Fruit fly (Drosophila melanogaster) whole organism, embryonic: Measurements from ENCODE around the gene CG33269.

Experiments used
- Adf1 ChIP-seq: fragments of 200-800 bp; sonication (Bioruptor generic); IDR thresholded peaks from 2 replicates; pipeline ENCODE4 v1.3.6; 2022; ENCODE audit warnings: missing biosample characterization, missing genetic modification characterization
- Atf-2 ChIP-seq: fragments of 200-800 bp; sonication (Bioruptor generic); optimal IDR thresholded peaks from 2 replicates; lab custom pipeline; 2016; ENCODE audit warnings: missing biosample characterization, missing genetic modification characterization
- CG11093 ChIP-seq: fragments of 200-800 bp; sonication (Bioruptor generic); IDR thresholded peaks from 3 replicates; pipeline ENCODE4 v1.3.6; 2022; ENCODE audit warnings: missing biosample characterization, missing genetic modification characterization
- CG11504 ChIP-seq: fragments of 200-800 bp; sonication (Bioruptor generic); optimal IDR thresholded peaks from 3 replicates; lab custom pipeline; 2019; ENCODE audit warnings: missing biosample characterization, mild to moderate bottlenecking, missing genetic modification characterization, moderate library complexity
- CG12219 ChIP-seq: fragments of 200-800 bp; sonication (Bioruptor generic); optimal IDR thresholded peaks from 3 replicates; lab custom pipeline; 2018; ENCODE audit warnings: missing biosample characterization, mild to moderate bottlenecking, missing genetic modification characterization
- CG13424 ChIP-seq: fragments of 200-800 bp; sonication (Bioruptor generic); optimal IDR thresholded peaks from 2 replicates; lab custom pipeline; 2019; ENCODE audit warnings: missing biosample characterization, mild to moderate bottlenecking, missing genetic modification characterization, moderate library complexity
- CG13775 ChIP-seq: fragments of 200-800 bp; sonication (Bioruptor generic); optimal IDR thresholded peaks from 3 replicates; lab custom pipeline; 2017; ENCODE audit warnings: missing biosample characterization, mild to moderate bottlenecking, missing genetic modification characterization
- CG15011 ChIP-seq: fragments of 200-800 bp; sonication (Bioruptor generic); optimal IDR thresholded peaks from 3 replicates; lab custom pipeline; 2018; ENCODE audit warnings: missing biosample characterization, mild to moderate bottlenecking, missing genetic modification characterization
- CG15269 ChIP-seq: fragments of 200-800 bp; sonication (Bioruptor generic); optimal IDR thresholded peaks from 2 replicates; lab custom pipeline; 2018; ENCODE audit warnings: missing biosample characterization, mild to moderate bottlenecking, missing genetic modification characterization, moderate library complexity
- CG1602 ChIP-seq: fragments of 200-800 bp; sonication (Bioruptor generic); optimal IDR thresholded peaks from 3 replicates; lab custom pipeline; 2016; ENCODE audit warnings: missing biosample characterization, missing genetic modification characterization
- CG17385 ChIP-seq: fragments of 200-800 bp; sonication (Bioruptor generic); optimal IDR thresholded peaks from 3 replicates; lab custom pipeline; 2018; ENCODE audit warnings: missing biosample characterization, mild to moderate bottlenecking, missing genetic modification characterization
- CG18619 ChIP-seq: fragments of 200-800 bp; sonication (Bioruptor generic); optimal IDR thresholded peaks from 3 replicates; lab custom pipeline; 2017; ENCODE audit warnings: missing biosample characterization, mild to moderate bottlenecking, missing genetic modification characterization
- CG2120 ChIP-seq: fragments of 200-800 bp; sonication (Bioruptor generic); optimal IDR thresholded peaks from 3 replicates; lab custom pipeline; 2016; ENCODE audit warnings: missing biosample characterization, missing genetic modification characterization
- CG3407 ChIP-seq: fragments of 200-800 bp; sonication (Bioruptor generic); optimal IDR thresholded peaks from 2 replicates; lab custom pipeline; 2018; ENCODE audit warnings: missing biosample characterization, mild to moderate bottlenecking, missing genetic modification characterization
- CG34376 ChIP-seq: fragments of 200-800 bp; sonication (Bioruptor generic); optimal IDR thresholded peaks from 2 replicates; lab custom pipeline; 2018; ENCODE audit warnings: missing biosample characterization, mild to moderate bottlenecking, missing genetic modification characterization
- CG3838 ChIP-seq: fragments of 200-800 bp; sonication (Bioruptor generic); optimal IDR thresholded peaks from 3 replicates; lab custom pipeline; 2016; ENCODE audit warnings: missing biosample characterization, missing genetic modification characterization
- CG3847 ChIP-seq: fragments of 200-800 bp; sonication (Bioruptor generic); IDR thresholded peaks from 2 replicates; pipeline ENCODE4 v1.3.6; 2022; ENCODE audit warnings: missing biosample characterization, missing genetic modification characterization
- CG3995 ChIP-seq: fragments of 200-800 bp; sonication (Bioruptor generic); optimal IDR thresholded peaks from 3 replicates; lab custom pipeline; 2016; ENCODE audit warnings: missing biosample characterization, missing genetic modification characterization
- CG4854 ChIP-seq: fragments of 200-800 bp; sonication (Bioruptor generic); optimal IDR thresholded peaks from 2 replicates; lab custom pipeline; 2016; ENCODE audit warnings: missing biosample characterization, missing genetic modification characterization, inconsistent platforms
- CG7357 ChIP-seq: fragments of 200-800 bp; sonication (Bioruptor generic); IDR thresholded peaks from 3 replicates; pipeline ENCODE4 v1.3.6; 2022; ENCODE audit warnings: missing biosample characterization, missing genetic modification characterization
- CG7786 ChIP-seq: fragments of 200-800 bp; sonication (Bioruptor generic); optimal IDR thresholded peaks from 2 replicates; lab custom pipeline; 2016; ENCODE audit warnings: missing biosample characterization, missing genetic modification characterization
- CG8388 ChIP-seq: fragments of 200-800 bp; sonication (Bioruptor generic); optimal IDR thresholded peaks from 2 replicates; lab custom pipeline; 2019; ENCODE audit warnings: missing biosample characterization, mild to moderate bottlenecking, missing genetic modification characterization, moderate library complexity
- CG9727 ChIP-seq: fragments of 200-800 bp; sonication (Bioruptor generic); optimal IDR thresholded peaks from 3 replicates; lab custom pipeline; 2017; ENCODE audit warnings: missing biosample characterization, mild to moderate bottlenecking, missing genetic modification characterization
- CoRest ChIP-seq: fragments of 200-800 bp; sonication (Bioruptor generic); optimal IDR thresholded peaks from 3 replicates; lab custom pipeline; 2018; ENCODE audit warnings: missing biosample characterization, mild to moderate bottlenecking, missing genetic modification characterization, moderate library complexity
- Dad ChIP-seq: fragments of 200-800 bp; sonication (Bioruptor generic); optimal IDR thresholded peaks from 3 replicates; lab custom pipeline; 2016; ENCODE audit warnings: missing biosample characterization, missing genetic modification characterization
- Dek ChIP-seq: fragments of 200-800 bp; sonication (Bioruptor generic); optimal IDR thresholded peaks from 3 replicates; lab custom pipeline; 2019; ENCODE audit warnings: missing biosample characterization, mild to moderate bottlenecking, missing genetic modification characterization, moderate library complexity
- Dll ChIP-seq: fragments of 200-800 bp; sonication (Bioruptor generic); IDR thresholded peaks from 4 replicates; pipeline ENCODE4 v1.3.6; 2022; ENCODE audit warnings: missing biosample characterization, missing genetic modification characterization; ENCODE audit not compliant: partially characterized antibody
- Fer1 ChIP-seq: fragments of 200-800 bp; sonication (Bioruptor generic); optimal IDR thresholded peaks from 2 replicates; lab custom pipeline; 2017; ENCODE audit warnings: missing biosample characterization, mild to moderate bottlenecking, missing genetic modification characterization
- HLHmδ ChIP-seq: fragments of 200-800 bp; sonication (Bioruptor generic); optimal IDR thresholded peaks from 2 replicates; lab custom pipeline; 2018; ENCODE audit warnings: missing biosample characterization, mild to moderate bottlenecking, missing genetic modification characterization, moderate library complexity
- HmgD ChIP-seq: fragments of 200-800 bp; sonication (Bioruptor generic); optimal IDR thresholded peaks from 3 replicates; lab custom pipeline; 2016; ENCODE audit warnings: missing biosample characterization, missing genetic modification characterization
- Lim3 ChIP-seq: fragments of 200-800 bp; sonication (Bioruptor generic); IDR thresholded peaks from 2 replicates; pipeline ENCODE4 v1.3.6; 2022; ENCODE audit warnings: missing biosample characterization, missing genetic modification characterization
- MESR4 ChIP-seq: fragments of 200-800 bp; sonication (Bioruptor generic); optimal IDR thresholded peaks from 2 replicates; lab custom pipeline; 2018; ENCODE audit warnings: missing biosample characterization, mild to moderate bottlenecking, missing genetic modification characterization, moderate library complexity
- Med ChIP-seq: fragments of 200-800 bp; sonication (Bioruptor generic); peaks from one replicate; lab custom pipeline; 2016; ENCODE audit warnings: missing biosample characterization, missing genetic modification characterization, mild to moderate bottlenecking, inconsistent platforms, moderate library complexity
- NC2α ChIP-seq: fragments of 200-800 bp; sonication (Bioruptor generic); optimal IDR thresholded peaks from 2 replicates; lab custom pipeline; 2016; ENCODE audit warnings: missing biosample characterization, missing genetic modification characterization
- Rfx ChIP-seq: fragments of 200-800 bp; sonication (Bioruptor generic); IDR thresholded peaks from 2 replicates; pipeline ENCODE4 v1.3.6; 2022; ENCODE audit warnings: missing biosample characterization, missing genetic modification characterization
- Sox100B ChIP-seq: fragments of 200-800 bp; sonication (Bioruptor generic); optimal IDR thresholded peaks from 3 replicates; lab custom pipeline; 2018; ENCODE audit warnings: missing biosample characterization, mild to moderate bottlenecking, missing genetic modification characterization
- crp ChIP-seq, 2 experiments: fragments of 200-800 bp; sonication (Bioruptor generic); optimal IDR thresholded peaks; 2 replicates in 1 of 2; 3 replicates in 1 of 2; lab custom pipeline; 2017; ENCODE audit warnings: missing biosample characterization in 2 of 2, missing genetic modification characterization in 2 of 2, mild to moderate bottlenecking in 1 of 2, moderate library complexity in 1 of 2
- dati ChIP-seq: fragments of 200-800 bp; sonication (Bioruptor generic); IDR thresholded peaks from 2 replicates; pipeline ENCODE4 v1.3.6; 2022; ENCODE audit warnings: missing biosample characterization, missing genetic modification characterization
- dpn ChIP-seq, 2 experiments: fragments of 200-800 bp; sonication (Bioruptor generic); optimal IDR thresholded peaks; 3 replicates each; lab custom pipeline; 2016; ENCODE audit warnings: missing biosample characterization in 2 of 2, missing genetic modification characterization in 2 of 2
- dysf ChIP-seq: fragments of 200-800 bp; sonication (Bioruptor generic); IDR thresholded peaks from 3 replicates; pipeline ENCODE4 v1.3.6; 2022; ENCODE audit warnings: missing biosample characterization, missing genetic modification characterization
- gem ChIP-seq: fragments of 200-800 bp; sonication (Bioruptor generic); optimal IDR thresholded peaks from 2 replicates; lab custom pipeline; 2019; ENCODE audit warnings: missing biosample characterization, mild to moderate bottlenecking, missing genetic modification characterization, moderate library complexity
- ham ChIP-seq: fragments of 200-800 bp; sonication (Bioruptor generic); IDR thresholded peaks from 2 replicates; pipeline ENCODE4 v1.3.6; 2022; ENCODE audit warnings: missing biosample characterization, missing genetic modification characterization
- kay ChIP-seq: fragments of 200-800 bp; sonication (Bioruptor generic); optimal IDR thresholded peaks from 2 replicates; lab custom pipeline; 2016; ENCODE audit warnings: missing biosample characterization, missing genetic modification characterization
- lmd ChIP-seq: fragments of 200-800 bp; sonication (Bioruptor generic); IDR thresholded peaks from 2 replicates; pipeline ENCODE4 v1.3.6; 2022; ENCODE audit warnings: missing biosample characterization, missing genetic modification characterization
- mirr ChIP-seq: fragments of 200-800 bp; sonication (Bioruptor generic); optimal IDR thresholded peaks from 3 replicates; lab custom pipeline; 2018; ENCODE audit warnings: missing biosample characterization, mild to moderate bottlenecking, missing genetic modification characterization
- pan ChIP-seq, 4 experiments: fragments of >200 bp in 3 of 4; fragments of 200-800 bp in 1 of 4; sonication (Bioruptor generic) in 1 of 4; optimal IDR thresholded peaks in 3 of 4; IDR thresholded peaks in 1 of 4; 2 replicates each; pipeline versions ENCODE4 v1.3.6 to Lab custom; 2017 to 2022; ENCODE audit warnings: missing biosample characterization in 2 of 4, missing genetic modification characterization in 2 of 4, mixed read lengths in 1 of 4
- prd ChIP-seq, 3 experiments: fragments of >200 bp in 2 of 3; fragments of 200-800 bp in 1 of 3; sonication (Bioruptor generic) in 1 of 3; optimal IDR thresholded peaks in 2 of 3; IDR thresholded peaks in 1 of 3; 2 replicates in 2 of 3; 3 replicates in 1 of 3; pipeline versions ENCODE4 v1.3.6 to Lab custom; 2017 to 2022; ENCODE audit warnings: missing biosample characterization in 1 of 3, missing genetic modification characterization in 1 of 3
- pros ChIP-seq: fragments of 200-800 bp; sonication (Bioruptor generic); optimal IDR thresholded peaks from 3 replicates; lab custom pipeline; 2019; ENCODE audit warnings: missing biosample characterization, mild to moderate bottlenecking, missing genetic modification characterization, moderate library complexity
- sim ChIP-seq: fragments of 200-800 bp; sonication (Bioruptor generic); IDR thresholded peaks from 2 replicates; pipeline ENCODE4 v1.3.6; 2022; ENCODE audit warnings: missing biosample characterization, missing genetic modification characterization
- sob ChIP-seq: fragments of 200-800 bp; sonication (Bioruptor generic); IDR thresholded peaks from 2 replicates; pipeline ENCODE4 v1.3.6; 2022; ENCODE audit warnings: missing biosample characterization, missing genetic modification characterization

The CG33269 gene

dm6 chr3L:11556637-11557036 lies 25.4 kb downstream of the CG33269 start (continued):
- TF ChIP-seq HLHmδ (GFP tag; lab: Kevin White, UChicago) (no peak), CG3995 (GFP tag; lab: Kevin White, UChicago) (no peak), mirr (GFP tag; lab: Kevin White, UChicago) (no peak), ham (GFP tag; lab: Robert Waterston, UW) (no peak), MESR4 (no peak), gem (tag; lab: Kevin White, UChicago) (peak; percentile 67), NC2α (GFP tag; lab: Kevin White, UChicago) (no peak), CG4854 (no peak), prd (optimal IDR thresholded peaks at IDR 0.05; lab: Kevin White, UChicago) (no peak), prd (GFP tag; IDR thresholded peaks at IDR 0.05; lab: Robert Waterston, UW) (no peak), CG15011 (GFP tag; lab: Kevin White, UChicago) (peak; percentile 41), CG7786 (GFP tag; lab: Kevin White, UChicago) (no peak), CG1602 (no peak), sob (no peak), CG11093 (GFP tag; lab: Robert Waterston, UW) (no peak), kay (GFP tag; lab: Kevin White, UChicago) (no peak), CG34376 (GFP tag; lab: Kevin White, UChicago) (no peak), CG18619 (GFP tag; lab: Kevin White, UChicago) (peak; percentile 44), Rfx (GFP tag; lab: Robert Waterston, UW) (peak; percentile 38; the same call in 1 of the 2 replicates), dysf (GFP tag; lab: Robert Waterston, UW) (no peak; the same call in 2 of the 3 replicates), pan (optimal IDR thresholded peaks at IDR 0.05; lab: Kevin White, UChicago) (no peak), pan (GFP tag; optimal IDR thresholded peaks at IDR 0.05 in 1 of 2, IDR thresholded peaks at IDR 0.05 in 1 of 2) (peak in 1 of 2 experiments; percentile 20), CG2120 (peak; percentile 47), CG17385 (peak; percentile 19), dpn (GFP tag; optimal IDR thresholded peaks at IDR 0.05; lab: Kevin White, UChicago) (peak in 1 of 2 experiments; percentile 24), Fer1 (GFP tag; lab: Kevin White, UChicago) (peak; percentile 11), CG11504 (tag; lab: Kevin White, UChicago) (peak; percentile 15), CoRest (tag; lab: Kevin White, UChicago) (peak; percentile 37), Lim3 (no peak), Dek (peak; percentile 51), CG13424 (no peak), CG3407 (GFP tag; lab: Kevin White, UChicago) (no peak), CG12219 (GFP tag; lab: Kevin White, UChicago) (no peak), Adf1 (no peak), CG15269 (tag; lab: Kevin White, UChicago) (peak; percentile 8), Dad (GFP tag; lab: Kevin White, UChicago) (no peak), Dll (GFP tag; lab: Robert Waterston, UW) (no peak), pros (GFP tag; lab: Kevin White, UChicago) (no peak), HmgD (GFP tag; lab: Kevin White, UChicago) (no peak), Med (GFP tag; lab: Kevin White, UChicago) (no peak), dati (no peak), CG8388 (GFP tag; lab: Kevin White, UChicago) (peak; percentile 24), crp (GFP tag; optimal IDR thresholded peaks at IDR 0.05; lab: Kevin White, UChicago) (no peak), sim (GFP tag; lab: Robert Waterston, UW) (no peak), Sox100B (peak; percentile 15), CG7357 (GFP tag; lab: Robert Waterston, UW) (no peak), CG9727 (GFP tag; lab: Kevin White, UChicago) (peak; percentile 51), Atf-2 (GFP tag; lab: Kevin White, UChicago) (no peak), CG13775 (GFP tag; lab: Kevin White, UChicago) (peak; percentile 46), CG3847 (GFP tag; lab: Robert Waterston, UW) (0 out of 2 replicates have a peak, but pooled peaks have one; percentile 13), lmd (GFP tag; lab: Robert Waterston, UW) (peak; percentile 18; the same call in 1 of the 2 replicates), CG3838 (GFP tag; lab: Kevin White, UChicago) (no peak)
